Worm (Caenorhabditis elegans) whole organism, L4/young adult: ENCODE data around the gene Y61A9LA.7.

Source experiments
- W03F9.2 ChIP-seq: fragments of 150-350 bp; optimal IDR thresholded peaks from 2 replicates; lab custom pipeline; 2014; ENCODE audit warnings: missing biosample characterization, missing genetic modification characterization
- dao-5 ChIP-seq: sonication (generic microtip); optimal IDR thresholded peaks from 2 replicates; lab custom pipeline; 2016; ENCODE audit warnings: missing genotype, missing genetic modification characterization, moderate library complexity, missing compliant biosample characterization

- no peak for TF ChIP-seq dao-5 (tag; lab: Kevin White, UChicago)
- no peak for TF ChIP-seq W03F9.2
These were observed 12.7 kb downstream of the Y61A9LA.7 start for ce11 chrV:4546854-4547253.
